Worm (Caenorhabditis elegans) whole organism, L4 larva: ENCODE data around the gene F40G12.6.

Experiments
- F49E8.2 ChIP-seq: sonication (generic microtip); optimal IDR thresholded peaks from 2 replicates; lab custom pipeline; 2016; ENCODE audit warnings: missing compliant biosample characterization, mild to moderate bottlenecking, missing genetic modification characterization, borderline replicate concordance
- Y105C5A.15 ChIP-seq: fragments of 200-800 bp; sonication (Bioruptor generic); IDR thresholded peaks from 2 replicates; pipeline ENCODE4 v1.3.6; 2022; ENCODE audit warnings: missing genetic modification characterization, missing compliant biosample characterization
- Y75B8A.6 ChIP-seq: fragments of 200-800 bp; sonication (Bioruptor generic); IDR thresholded peaks from 2 replicates; pipeline ENCODE4 v1.3.6; 2022; ENCODE audit warnings: missing genetic modification reagents, missing genetic modification characterization, missing compliant biosample characterization
- ZK546.5 ChIP-seq, 2 experiments: sonication (generic microtip); optimal IDR thresholded peaks; 2 replicates each; lab custom pipeline; 2017; ENCODE audit warnings: missing biosample characterization in 2 of 2, missing genetic modification characterization in 2 of 2
- aha-1 ChIP-seq: fragments of 150-350 bp; peaks from one replicate; lab custom pipeline; 2014; ENCODE audit warnings: missing biosample characterization, missing genetic modification characterization
- attf-4 ChIP-seq: sonication (generic microtip); optimal IDR thresholded peaks from 3 replicates; lab custom pipeline; 2017; ENCODE audit warnings: missing biosample characterization, missing genetic modification characterization
- ceh-20 ChIP-seq: fragments of 200-800 bp; sonication (Bioruptor generic); IDR thresholded peaks from 2 replicates; pipeline ENCODE4 v1.3.6; 2022; ENCODE audit warnings: missing genetic modification reagents, missing genetic modification characterization, missing compliant biosample characterization
- ceh-44 ChIP-seq: fragments of 200-800 bp; sonication (Bioruptor generic); IDR thresholded peaks from 2 replicates; pipeline ENCODE4 v1.3.6; 2022; ENCODE audit warnings: missing genetic modification reagents, missing genetic modification characterization, missing compliant biosample characterization
- ceh-62 ChIP-seq: sonication (generic microtip); optimal IDR thresholded peaks from 2 replicates; lab custom pipeline; 2017; ENCODE audit warnings: missing biosample characterization, missing genetic modification characterization
- ces-1 ChIP-seq: fragments of 150-350 bp; sonication (generic microtip); optimal IDR thresholded peaks from 4 replicates; lab custom pipeline; 2014; ENCODE audit warnings: missing biosample characterization, missing genetic modification reagents, missing genetic modification characterization
- ctbp-1 ChIP-seq: fragments of 200-800 bp; sonication (Bioruptor generic); IDR thresholded peaks from 2 replicates; pipeline ENCODE4 v1.3.6; 2022; ENCODE audit warnings: missing genetic modification reagents, missing genetic modification characterization, missing compliant biosample characterization
- daf-12 ChIP-seq: fragments of 150-350 bp; optimal IDR thresholded peaks from 2 replicates; lab custom pipeline; 2014; ENCODE audit warnings: missing biosample characterization, missing genetic modification reagents, missing genetic modification characterization
- dmd-6 ChIP-seq: fragments of 200-800 bp; sonication (Bioruptor generic); IDR thresholded peaks from 2 replicates; pipeline ENCODE4 v1.3.6; 2022; ENCODE audit warnings: missing genetic modification reagents, missing genetic modification characterization, missing compliant biosample characterization
- dmd-9 ChIP-seq: fragments of 200-800 bp; sonication (Bioruptor generic); IDR thresholded peaks from 2 replicates; pipeline ENCODE4 v1.3.6; 2022; ENCODE audit warnings: missing genetic modification reagents, missing genetic modification characterization, missing compliant biosample characterization
- duxl-1 ChIP-seq: sonication (generic microtip); optimal IDR thresholded peaks from 2 replicates; lab custom pipeline; 2016; ENCODE audit warnings: mild to moderate bottlenecking, missing genetic modification characterization, moderate library complexity, missing compliant biosample characterization; ENCODE audit not compliant: poor library complexity
- dve-1 ChIP-seq: sonication (generic microtip); optimal IDR thresholded peaks from 2 replicates; lab custom pipeline; 2017; ENCODE audit warnings: antibody characterized with exemption, mild to moderate bottlenecking, missing genetic modification characterization, missing compliant biosample characterization; ENCODE audit not compliant: insufficient read depth
- hlh-11 ChIP-seq: fragments of 200-800 bp; sonication (Bioruptor generic); optimal IDR thresholded peaks from 2 replicates; lab custom pipeline; 2018; ENCODE audit warnings: mild to moderate bottlenecking, missing genetic modification characterization, missing compliant biosample characterization
- hlh-30 ChIP-seq: sonication (generic microtip); optimal IDR thresholded peaks from 2 replicates; lab custom pipeline; 2017; ENCODE audit warnings: antibody characterized with exemption, mild to moderate bottlenecking, missing genetic modification characterization, missing compliant biosample characterization; ENCODE audit not compliant: insufficient read depth
- lim-7 ChIP-seq: fragments of 200-800 bp; sonication (Bioruptor generic); IDR thresholded peaks from 2 replicates; pipeline ENCODE4 v1.3.6; 2022; ENCODE audit warnings: missing genetic modification characterization, missing compliant biosample characterization
- lin-38 ChIP-seq: fragments of 200-800 bp; sonication (Bioruptor generic); IDR thresholded peaks from 2 replicates; pipeline ENCODE4 v1.3.6; 2022; ENCODE audit warnings: missing genetic modification reagents, missing genetic modification characterization, missing compliant biosample characterization
- lsy-2 ChIP-seq, 2 experiments: fragments of 150-350 bp in 1 of 2; sonication (generic microtip) in 1 of 2; optimal IDR thresholded peaks; 2 replicates each; lab custom pipeline; 2014 to 2017; ENCODE audit warnings: missing biosample characterization in 2 of 2, missing genetic modification characterization in 2 of 2
- madf-5 ChIP-seq, 2 experiments: fragments of 200-800 bp; sonication (Bioruptor generic); IDR thresholded peaks; 2 replicates each; pipeline ENCODE4 v1.3.6; 2022; ENCODE audit warnings: missing compliant biosample characterization in 2 of 2, missing genetic modification characterization in 2 of 2
- madf-9 ChIP-seq: fragments of 200-800 bp; sonication (Bioruptor generic); conservative IDR thresholded peaks from 2 replicates; pipeline ENCODE4 v1.3.6; 2022; ENCODE audit warnings: missing genetic modification reagents, missing genetic modification characterization, missing compliant biosample characterization
- nhr-11 ChIP-seq: fragments of 150-350 bp; optimal IDR thresholded peaks from 2 replicates; lab custom pipeline; 2014; ENCODE audit warnings: missing biosample characterization, missing genetic modification characterization
- nhr-41 ChIP-seq: fragments of 200-800 bp; sonication (Bioruptor generic); IDR thresholded peaks from 2 replicates; pipeline ENCODE4 v1.3.6; 2022; ENCODE audit warnings: missing genetic modification reagents, missing genetic modification characterization, missing compliant biosample characterization
- nhr-6 ChIP-seq: fragments of 150-350 bp; optimal IDR thresholded peaks from 2 replicates; lab custom pipeline; 2014; ENCODE audit warnings: missing biosample characterization, missing genetic modification characterization
- nhr-76 ChIP-seq: fragments of 150-350 bp; optimal IDR thresholded peaks from 2 replicates; lab custom pipeline; 2014; ENCODE audit warnings: missing biosample characterization, missing genetic modification characterization
- pha-4 ChIP-seq, 2 experiments: fragments of 150-350 bp in 1 of 2; fragments of 200-800 bp in 1 of 2; sonication (Bioruptor generic) in 1 of 2; IDR thresholded peaks in 1 of 2; optimal IDR thresholded peaks in 1 of 2; 2 replicates each; pipeline versions ENCODE4 v1.3.6 to Lab custom; 2014 to 2022; ENCODE audit warnings: missing genetic modification characterization in 2 of 2, missing genetic modification reagents in 2 of 2, missing biosample characterization in 1 of 2, missing compliant biosample characterization in 1 of 2
- php-3 ChIP-seq: fragments of 200-800 bp; sonication (Bioruptor generic); IDR thresholded peaks from 2 replicates; pipeline ENCODE4 v1.3.6; 2022; ENCODE audit warnings: missing genetic modification reagents, missing genetic modification characterization, missing compliant biosample characterization
- set-16 ChIP-seq: fragments of 200-800 bp; sonication (Bioruptor generic); IDR thresholded peaks from 2 replicates; pipeline ENCODE4 v1.3.6; 2022; ENCODE audit warnings: missing genetic modification reagents, missing genetic modification characterization, missing compliant biosample characterization
- skn-1 ChIP-seq: fragments of 150-350 bp; optimal IDR thresholded peaks from 2 replicates; lab custom pipeline; 2014; ENCODE audit warnings: missing biosample characterization, missing genetic modification characterization
- snpc-1.2 ChIP-seq: fragments of 200-800 bp; sonication (Bioruptor generic); IDR thresholded peaks from 2 replicates; pipeline ENCODE4 v1.3.6; 2022; ENCODE audit warnings: missing genetic modification reagents, missing genetic modification characterization, missing compliant biosample characterization
- spr-3 ChIP-seq: fragments of 200-800 bp; sonication (Bioruptor generic); optimal IDR thresholded peaks from 2 replicates; lab custom pipeline; 2018; ENCODE audit warnings: mild to moderate bottlenecking, missing genetic modification characterization, missing compliant biosample characterization
- unc-130 ChIP-seq: sonication (generic microtip); optimal IDR thresholded peaks from 2 replicates; lab custom pipeline; 2016; ENCODE audit warnings: missing genetic modification reagents, missing genetic modification characterization, missing compliant biosample characterization
- unc-62 ChIP-seq, 3 experiments: fragments of 150-350 bp in 1 of 3; sonication (generic microtip); optimal IDR thresholded peaks in 2 of 3; peaks in 1 of 3; 1 replicate in 1 of 3; 2 replicates in 2 of 3; lab custom pipeline; 2014 to 2017; ENCODE audit warnings: missing biosample characterization in 3 of 3, missing genetic modification characterization in 3 of 3, missing genetic modification reagents in 3 of 3, missing genotype in 1 of 3
- vab-7 ChIP-seq: fragments of 200-800 bp; sonication (Bioruptor generic); IDR thresholded peaks from 2 replicates; pipeline ENCODE4 v1.3.6; 2022; ENCODE audit warnings: missing genetic modification reagents, missing genetic modification characterization, missing compliant biosample characterization
- zfp-3 ChIP-seq: fragments of 200-800 bp; sonication (Bioruptor generic); conservative IDR thresholded peaks from 2 replicates; pipeline ENCODE4 v1.3.6; 2022; ENCODE audit warnings: missing genetic modification reagents, missing genetic modification characterization, missing compliant biosample characterization
- zip-11 ChIP-seq: fragments of 200-800 bp; sonication (Bioruptor generic); IDR thresholded peaks from 2 replicates; pipeline ENCODE4 v1.3.6; 2022; ENCODE audit warnings: missing genetic modification characterization, missing compliant biosample characterization
- ztf-11 ChIP-seq: fragments of 150-350 bp; optimal IDR thresholded peaks from 2 replicates; lab custom pipeline; 2014; ENCODE audit warnings: missing biosample characterization, missing genetic modification characterization
- ztf-7 ChIP-seq: fragments of 150-350 bp; optimal IDR thresholded peaks from 2 replicates; lab custom pipeline; 2014; ENCODE audit warnings: missing biosample characterization, missing genetic modification characterization

Gene F40G12.6

DNA sequence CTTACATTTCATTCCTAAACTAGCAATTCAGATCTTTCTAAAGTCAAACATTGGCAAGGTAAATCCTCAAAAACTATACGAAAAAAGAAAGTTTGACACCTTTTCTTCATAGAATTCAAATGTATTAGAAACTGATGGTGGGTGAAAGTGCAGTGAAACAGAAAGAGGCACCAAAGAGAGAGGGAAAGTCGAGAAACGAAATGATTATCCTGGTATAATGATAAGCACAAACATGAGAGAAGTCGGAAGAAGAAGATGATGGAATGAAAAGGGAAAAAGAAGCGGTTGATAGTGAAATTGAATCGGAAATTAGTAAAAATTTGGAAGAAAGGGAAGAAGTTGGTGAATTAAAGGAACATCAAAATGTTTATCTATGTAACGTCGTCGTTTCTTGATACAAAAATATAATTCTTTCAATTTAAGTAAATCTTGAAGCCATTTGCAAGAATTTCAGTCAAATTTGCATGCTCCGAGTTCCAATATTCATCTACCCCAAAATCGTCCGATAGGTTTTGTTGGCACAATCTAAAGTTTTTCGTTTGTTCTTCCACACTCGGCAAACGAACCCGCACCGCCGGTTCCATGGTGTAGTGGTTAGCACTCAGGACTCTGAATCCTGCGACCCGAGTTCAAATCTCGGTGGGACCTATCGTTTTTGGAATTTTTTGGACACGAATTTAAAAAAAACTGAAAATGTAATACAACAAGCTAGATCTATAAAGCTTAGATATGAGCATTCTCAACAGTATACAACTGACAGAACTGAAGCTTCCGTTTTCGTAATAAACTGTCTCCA is 41.9 kb downstream of the F40G12.6 start:
- no peak for TF ChIP-seq duxl-1
- no peak for TF ChIP-seq ceh-20 (GFP tag; lab: Robert Waterston, UW)
- 0 out of 2 replicates have a peak, but pooled peaks have one; percentile 74 for TF ChIP-seq ceh-44 (GFP tag; lab: Robert Waterston, UW)
- no peak for TF ChIP-seq F49E8.2 (tag; lab: Kevin White, UChicago)
- TF ChIP-seq dmd-6 (GFP tag; lab: Robert Waterston, UW), result 0 out of 2 replicates have a peak, but pooled peaks have one; percentile 22
- no peak for TF ChIP-seq ztf-11 (tag; lab: Kevin White, UChicago)
- no peak for TF ChIP-seq hlh-11 (tag; lab: Kevin White, UChicago)
- no peak for TF ChIP-seq spr-3 (GFP tag; lab: Kevin White, UChicago)
- no peak for TF ChIP-seq zip-11 (GFP tag; lab: Robert Waterston, UW)
- TF ChIP-seq aha-1 (tag; lab: Kevin White, UChicago), result peak; percentile 46
- TF ChIP-seq pha-4 (GFP tag; IDR thresholded peaks at IDR 0.05; lab: Robert Waterston, UW), result peak; percentile 54; the same call in 1 of the 2 replicates
- TF ChIP-seq pha-4 (tag; optimal IDR thresholded peaks at IDR 0.05; lab: Kevin White, UChicago), result no peak
- no peak for TF ChIP-seq unc-62 (GFP tag; optimal IDR thresholded peaks at IDR 0.05 in 1 of 2; lab: Kevin White, UChicago)
- no peak for TF ChIP-seq unc-62 (tag; optimal IDR thresholded peaks at IDR 0.05; lab: Kevin White, UChicago)
- no peak for TF ChIP-seq madf-9
- TF ChIP-seq madf-5 (GFP tag; IDR thresholded peaks at IDR 0.05; lab: Robert Waterston, UW), result no peak
- no peak for TF ChIP-seq unc-130 (GFP tag; lab: Kevin White, UChicago)
- no peak for TF ChIP-seq dve-1 (tag; lab: Kevin White, UChicago)
- TF ChIP-seq php-3 (GFP tag; lab: Robert Waterston, UW), result no peak
- TF ChIP-seq vab-7, result 0 out of 2 replicates have a peak, but pooled peaks have one; percentile 59
- TF ChIP-seq lsy-2 (tag; optimal IDR thresholded peaks at IDR 0.05; lab: Kevin White, UChicago), result no peak
- TF ChIP-seq dmd-9 (GFP tag; lab: Robert Waterston, UW), result no peak
- no peak; the same call in 1 of the 2 replicates for TF ChIP-seq snpc-1.2 (GFP tag; lab: Robert Waterston, UW)
- no peak for TF ChIP-seq Y105C5A.15 (GFP tag; lab: Robert Waterston, UW)
- TF ChIP-seq zfp-3 (GFP tag; lab: Robert Waterston, UW), result no peak
- peak; percentile 68; the same call in 1 of the 2 replicates for TF ChIP-seq lim-7
- no peak for TF ChIP-seq ces-1 (GFP tag; lab: Kevin White, UChicago)
- no peak for TF ChIP-seq ztf-7 (tag; lab: Kevin White, UChicago)
- no peak for TF ChIP-seq skn-1 (tag; lab: Kevin White, UChicago)
- no peak for TF ChIP-seq nhr-6 (tag; lab: Kevin White, UChicago)
- no peak for TF ChIP-seq set-16
- 0 out of 2 replicates have a peak, but pooled peaks have one; percentile 18 for TF ChIP-seq lin-38 (GFP tag; lab: Robert Waterston, UW)
- TF ChIP-seq ctbp-1 (GFP tag; lab: Robert Waterston, UW), result 0 out of 2 replicates have a peak, but pooled peaks have one; percentile 31
- no peak for TF ChIP-seq nhr-41 (GFP tag; lab: Robert Waterston, UW)
- no peak for TF ChIP-seq daf-12 (tag; lab: Kevin White, UChicago)

DNA sequence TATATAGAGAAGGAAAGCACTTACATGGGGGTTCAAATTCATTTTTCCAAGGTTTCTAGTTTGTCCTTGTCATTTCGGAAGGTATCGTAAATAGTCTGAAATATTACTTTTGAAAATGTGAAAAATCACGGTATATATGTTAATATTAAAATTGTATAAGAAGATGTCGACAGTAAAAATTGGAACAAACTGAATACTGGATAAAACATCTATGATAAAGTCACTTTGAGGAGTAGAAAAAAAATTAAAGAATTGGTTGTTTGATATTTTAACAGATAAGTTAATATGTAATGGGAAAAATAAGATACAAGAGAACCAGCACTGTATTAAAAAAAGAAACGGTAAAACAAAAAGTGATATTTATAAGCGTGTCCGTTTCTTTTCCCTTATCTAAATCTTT is 46.5 kb downstream of the F40G12.6 start, which contains the start of gene nep-21:
nep-21 (minus strand) TSS at position 101 of the 400 bp plus-strand sequence.
- no peak for TF ChIP-seq attf-4
- no peak for TF ChIP-seq ceh-62 (tag; lab: Kevin White, UChicago)
- TF ChIP-seq ctbp-1 (GFP tag; lab: Robert Waterston, UW), result no peak
- no peak for TF ChIP-seq hlh-30
- no peak for TF ChIP-seq snpc-1.2 (GFP tag; lab: Robert Waterston, UW)
- TF ChIP-seq nhr-76, result no peak
- TF ChIP-seq ZK546.5 (tag; optimal IDR thresholded peaks at IDR 0.05; lab: Kevin White, UChicago), result no peak
- no peak for TF ChIP-seq nhr-11
- no peak for TF ChIP-seq unc-62 (GFP tag; optimal IDR thresholded peaks at IDR 0.05 in 1 of 2; lab: Kevin White, UChicago)
- TF ChIP-seq unc-62 (tag; optimal IDR thresholded peaks at IDR 0.05; lab: Kevin White, UChicago), result no peak
- no peak for TF ChIP-seq Y75B8A.6 (GFP tag; lab: Robert Waterston, UW)
- TF ChIP-seq ceh-20 (GFP tag; lab: Robert Waterston, UW), result no peak
